Worm (Caenorhabditis elegans): ENCODE measurements around the gene Y110A2AL.6.

DNA sequence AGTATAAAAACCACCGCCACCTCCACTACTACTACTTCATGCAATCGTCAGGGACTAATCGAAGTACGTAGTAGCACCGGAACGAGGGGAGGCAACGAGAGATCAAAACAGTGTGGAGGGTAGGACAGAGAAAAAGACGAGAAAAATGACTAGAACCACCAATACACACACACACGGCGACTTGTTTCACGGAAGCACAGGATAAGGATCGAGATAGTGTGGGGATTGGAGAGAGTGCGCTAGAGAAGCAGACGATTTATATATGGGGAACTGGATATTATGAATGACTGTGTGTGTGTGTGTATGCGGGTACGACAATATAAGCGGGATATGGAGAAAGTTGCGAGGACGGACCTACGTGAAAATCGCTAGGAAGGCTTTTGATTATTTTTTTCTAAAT is 13.4 kb upstream of the Y110A2AL.6 start:
- TF ChIP-seq dao-5 (tag; optimal IDR thresholded peaks at IDR 0.05) (no peak), him-1 (tag; optimal IDR thresholded peaks at IDR 0.05) (no peak), W03F9.2 (tag; optimal IDR thresholded peaks at IDR 0.05) (no peak)
